Worm (Caenorhabditis elegans) whole organism, early embryonic: Measurements from ENCODE around the gene oat-1.

Experiments
- B0310.2 ChIP-seq: sonication (generic microtip); optimal IDR thresholded peaks from 2 replicates; lab custom pipeline; 2016; ENCODE audit warnings: mild to moderate bottlenecking, missing genetic modification characterization, missing compliant biosample characterization
- F13C5.2 ChIP-seq: sonication (generic microtip); optimal IDR thresholded peaks from 2 replicates; lab custom pipeline; 2017; ENCODE audit warnings: mild to moderate bottlenecking, missing genetic modification characterization, inconsistent platforms, missing compliant biosample characterization
- aly-1 ChIP-seq: sonication (generic microtip); optimal IDR thresholded peaks from 2 replicates; lab custom pipeline; 2016; ENCODE audit warnings: missing genetic modification characterization, missing compliant biosample characterization
- ama-1 ChIP-seq: fragments of 150-350 bp; optimal IDR thresholded peaks from 2 replicates; lab custom pipeline; 2014
- ceh-13 ChIP-seq: fragments of 200-800 bp; sonication (Bioruptor generic); optimal IDR thresholded peaks from 2 replicates; lab custom pipeline; 2018; ENCODE audit warnings: mild to moderate bottlenecking, missing genetic modification characterization, missing compliant biosample characterization
- ceh-36 ChIP-seq: sonication (generic microtip); optimal IDR thresholded peaks from 2 replicates; lab custom pipeline; 2016; ENCODE audit warnings: missing genetic modification characterization, inconsistent platforms, missing compliant biosample characterization
- ets-7 ChIP-seq: sonication (generic microtip); optimal IDR thresholded peaks from 2 replicates; lab custom pipeline; 2016; ENCODE audit warnings: missing genotype, missing genetic modification characterization, missing compliant biosample characterization
- flt-1 ChIP-seq: fragments of 200-800 bp; sonication (Bioruptor generic); IDR thresholded peaks from 2 replicates; pipeline ENCODE4 v1.3.6; 2022; ENCODE audit warnings: missing genetic modification characterization, missing compliant biosample characterization
- hmbx-1 ChIP-seq: sonication (generic microtip); optimal IDR thresholded peaks from 2 replicates; lab custom pipeline; 2016; ENCODE audit warnings: mild to moderate bottlenecking, missing genetic modification characterization, missing compliant biosample characterization
- hmg-4 ChIP-seq: fragments of 200-800 bp; sonication (Bioruptor generic); optimal IDR thresholded peaks from 2 replicates; lab custom pipeline; 2018; ENCODE audit warnings: mild to moderate bottlenecking, missing genetic modification characterization, missing compliant biosample characterization
- hnd-1 ChIP-seq: sonication (generic microtip); optimal IDR thresholded peaks from 2 replicates; lab custom pipeline; 2016; ENCODE audit warnings: missing genetic modification characterization, missing compliant biosample characterization
- pes-1 ChIP-seq: fragments of 200-800 bp; sonication (Bioruptor generic); IDR thresholded peaks from 2 replicates; pipeline ENCODE4 v1.3.6; 2022; ENCODE audit warnings: missing genetic modification reagents, missing genetic modification characterization, missing compliant biosample characterization
- scrt-1 ChIP-seq: fragments of 200-800 bp; sonication (Bioruptor generic); IDR thresholded peaks from 2 replicates; pipeline ENCODE4 v1.3.6; 2022; ENCODE audit warnings: missing genetic modification characterization, missing compliant biosample characterization
- sea-1 ChIP-seq: fragments of 200-800 bp; sonication (Bioruptor generic); conservative IDR thresholded peaks from 2 replicates; pipeline ENCODE4 v1.3.6; 2022; ENCODE audit warnings: missing genetic modification characterization, missing compliant biosample characterization
- tbx-11 ChIP-seq: fragments of 200-800 bp; sonication (Bioruptor generic); IDR thresholded peaks from 2 replicates; pipeline ENCODE4 v1.3.6; 2022; ENCODE audit warnings: missing genetic modification characterization, missing compliant biosample characterization
- tbx-37 ChIP-seq: fragments of 200-800 bp; sonication (Bioruptor generic); conservative IDR thresholded peaks from 2 replicates; pipeline ENCODE4 v1.3.6; 2022; ENCODE audit warnings: missing genetic modification reagents, missing genetic modification characterization, missing compliant biosample characterization
- tra-4 ChIP-seq: sonication (generic microtip); optimal IDR thresholded peaks from 2 replicates; lab custom pipeline; 2017; ENCODE audit warnings: missing genetic modification characterization, missing compliant biosample characterization

oat-1 gene

DNA sequence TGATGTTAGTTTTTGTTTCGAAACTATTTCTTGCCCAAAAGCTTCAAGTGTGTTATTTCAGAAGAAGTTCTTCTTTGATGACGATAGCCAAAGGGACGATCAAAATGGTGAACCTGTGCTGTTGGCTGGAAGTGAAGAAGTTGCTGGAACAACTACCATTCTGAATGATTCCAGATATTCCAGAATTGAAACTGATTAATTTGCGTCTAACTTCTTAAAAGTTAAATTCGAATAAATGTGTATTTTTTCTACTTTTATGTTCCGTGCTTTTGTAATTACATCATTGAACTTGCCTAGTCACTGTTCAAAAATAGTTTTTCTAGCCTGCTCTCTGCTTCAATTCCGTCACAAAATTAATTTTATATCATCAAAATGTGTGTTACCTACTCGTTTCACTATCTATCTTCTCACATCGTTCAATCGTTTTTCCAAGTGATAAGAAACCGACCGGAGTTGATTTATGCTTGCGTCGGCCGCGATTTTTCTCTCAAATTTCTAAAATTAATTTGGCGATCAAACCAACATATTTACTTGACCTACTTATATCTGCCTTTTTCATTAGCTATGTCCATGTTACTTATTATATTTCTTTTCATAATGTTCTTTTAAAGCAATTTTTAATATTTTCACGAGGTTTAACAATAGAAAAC is 2.8 kb upstream of the oat-1 start:
- TF ChIP-seq flt-1 = no peak

DNA sequence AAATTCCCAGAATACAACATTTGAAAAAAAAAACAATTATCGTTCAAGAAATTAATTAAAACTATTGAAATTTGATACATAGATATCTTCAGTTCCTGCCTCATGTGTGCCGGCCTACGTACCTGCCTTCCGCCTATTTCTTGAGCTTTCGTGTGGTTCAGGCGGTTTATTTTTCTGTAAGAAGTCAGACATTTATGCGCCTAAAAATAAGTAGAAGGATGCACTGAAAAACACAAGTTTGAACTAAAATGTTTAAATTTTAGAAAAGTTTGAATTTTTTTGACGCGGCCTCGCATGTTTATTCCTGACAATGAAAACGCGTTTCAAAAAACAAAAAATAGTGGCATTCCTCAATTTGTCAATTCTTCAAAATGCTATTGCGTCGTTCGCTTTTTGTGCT is 1.4 kb upstream of the oat-1 start, which contains the start of gene C28C12.11:
C28C12.11 (plus strand) TSS at position 301 of the 400 bp plus-strand sequence.
- no peak for TF ChIP-seq ceh-13
- TF ChIP-seq aly-1 = no peak
- no peak for TF ChIP-seq flt-1

DNA sequence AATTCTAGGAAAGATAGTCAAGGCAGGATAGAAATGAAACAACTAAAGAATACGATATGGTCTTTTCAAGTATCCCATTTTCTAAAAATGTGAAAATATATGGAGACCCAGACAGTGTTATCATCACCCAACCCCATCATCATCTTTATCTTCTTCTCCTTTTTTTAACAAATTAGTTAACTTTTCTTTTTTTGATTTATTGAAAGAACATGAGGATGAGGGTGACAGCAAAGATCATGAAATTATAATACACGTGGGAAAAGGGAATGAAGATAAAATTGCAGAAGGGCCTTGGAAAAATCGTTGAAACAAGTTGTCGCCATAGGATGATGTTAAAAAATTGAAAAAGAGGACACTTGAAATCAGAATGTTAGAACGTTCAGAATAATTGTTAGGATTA is 8.2 kb downstream of the oat-1 start:
- TF ChIP-seq ceh-36 (tag; lab: Kevin White, UChicago) (no peak), flt-1 (no peak)

DNA sequence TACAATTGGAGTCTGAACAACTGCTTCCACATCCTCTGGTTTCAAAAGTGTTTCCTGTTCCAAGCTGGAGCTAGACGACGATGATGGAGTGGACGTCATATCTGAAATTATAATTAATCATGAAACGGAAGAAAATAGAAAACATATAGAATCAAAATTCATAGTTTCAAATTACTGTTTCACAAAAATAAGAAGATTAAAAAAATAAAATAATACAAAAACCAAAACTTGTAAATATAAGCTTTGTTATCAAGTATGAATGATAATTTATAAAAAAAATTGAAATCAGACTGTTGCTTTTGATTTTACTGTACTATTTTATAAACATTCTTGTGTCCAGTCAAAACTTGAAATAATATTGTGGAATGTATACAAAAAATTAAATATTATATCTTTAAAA is 8.7 kb downstream of the oat-1 start, which contains the start of gene str-176:
str-176 (minus strand) TSS at position 101 of the 400 bp plus-strand sequence.
- TF ChIP-seq hmg-4 (GFP tag; lab: Kevin White, UChicago) = no peak
- TF ChIP-seq ets-7 (tag; lab: Kevin White, UChicago) = no peak
- TF ChIP-seq aly-1 = no peak
- TF ChIP-seq ceh-36 (tag; lab: Kevin White, UChicago) = no peak
- TF ChIP-seq hnd-1 = no peak
- no peak for TF ChIP-seq flt-1
- TF ChIP-seq hmbx-1 (tag; lab: Kevin White, UChicago) = no peak
- no peak for TF ChIP-seq ceh-13
- TF ChIP-seq ama-1 (lab: Kevin White, UChicago) = no peak
- TF ChIP-seq B0310.2 (tag; lab: Kevin White, UChicago) = no peak
- TF ChIP-seq F13C5.2 (tag; lab: Kevin White, UChicago) = no peak
- no peak for TF ChIP-seq tbx-37 (GFP tag; lab: Robert Waterston, UW)
- no peak for TF ChIP-seq sea-1
- no peak for TF ChIP-seq pes-1
- no peak for TF ChIP-seq tbx-11 (GFP tag; lab: Robert Waterston, UW)

DNA sequence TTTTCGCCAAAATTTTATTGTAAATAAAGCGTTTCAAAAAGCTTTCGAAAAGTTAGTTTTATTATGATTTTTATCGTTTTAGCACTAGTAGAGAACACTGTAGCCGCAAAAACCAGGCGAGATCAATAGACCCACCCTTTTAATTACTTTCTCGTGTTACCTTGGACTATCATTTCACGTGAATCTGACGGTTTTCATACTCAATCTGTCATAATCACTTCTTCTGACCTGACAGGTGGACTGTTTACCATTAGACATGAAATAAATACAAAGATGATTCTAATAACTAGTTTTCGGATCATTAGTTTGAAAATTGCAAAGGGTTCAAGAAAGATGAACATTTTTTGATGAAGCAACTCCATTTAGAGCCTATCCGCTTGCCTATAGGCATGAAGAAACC is 9.3 kb downstream of the oat-1 start:
- no peak for TF ChIP-seq tbx-11 (GFP tag; lab: Robert Waterston, UW)
- TF ChIP-seq ceh-13 = no peak
- TF ChIP-seq flt-1 = no peak
- TF ChIP-seq hmg-4 (GFP tag; lab: Kevin White, UChicago) = no peak
- no peak for TF ChIP-seq tra-4
- no peak for TF ChIP-seq F13C5.2 (tag; lab: Kevin White, UChicago)
- TF ChIP-seq ama-1 (lab: Kevin White, UChicago) = no peak

DNA sequence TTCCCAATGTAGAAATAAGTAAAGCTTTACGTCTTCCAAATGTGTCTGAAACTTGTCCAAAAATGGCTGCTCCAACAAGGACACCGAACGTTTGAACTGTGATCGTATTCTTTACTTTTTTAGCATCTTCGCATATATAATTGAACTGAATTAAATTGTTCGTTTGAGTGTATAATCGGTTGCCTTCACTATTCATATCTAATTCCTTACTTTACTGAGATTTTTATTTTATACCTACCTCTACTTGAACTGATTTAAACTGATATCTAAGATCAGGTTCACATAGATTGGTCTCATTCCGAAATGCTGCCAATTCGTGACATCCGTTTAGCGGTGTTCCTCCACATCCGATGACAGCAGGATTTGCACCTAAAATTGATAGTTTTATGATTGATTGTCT is 10.0 kb downstream of the oat-1 start:
- no peak for TF ChIP-seq ceh-13
- no peak for TF ChIP-seq ama-1 (lab: Kevin White, UChicago)
- no peak for TF ChIP-seq tbx-37 (GFP tag; lab: Robert Waterston, UW)
- TF ChIP-seq hnd-1 = no peak
- no peak for TF ChIP-seq hmbx-1 (tag; lab: Kevin White, UChicago)
- TF ChIP-seq F13C5.2 (tag; lab: Kevin White, UChicago) = no peak
- TF ChIP-seq flt-1 = no peak
- TF ChIP-seq tbx-11 (GFP tag; lab: Robert Waterston, UW) = no peak
- no peak for TF ChIP-seq ceh-36 (tag; lab: Kevin White, UChicago)
- no peak for TF ChIP-seq hmg-4 (GFP tag; lab: Kevin White, UChicago)
- TF ChIP-seq pes-1 = no peak
- no peak for TF ChIP-seq scrt-1 (GFP tag; lab: Robert Waterston, UW)
- TF ChIP-seq aly-1 = no peak
- TF ChIP-seq tra-4 = no peak
- no peak for TF ChIP-seq ets-7 (tag; lab: Kevin White, UChicago)
- no peak for TF ChIP-seq B0310.2 (tag; lab: Kevin White, UChicago)
- no peak for TF ChIP-seq sea-1

DNA sequence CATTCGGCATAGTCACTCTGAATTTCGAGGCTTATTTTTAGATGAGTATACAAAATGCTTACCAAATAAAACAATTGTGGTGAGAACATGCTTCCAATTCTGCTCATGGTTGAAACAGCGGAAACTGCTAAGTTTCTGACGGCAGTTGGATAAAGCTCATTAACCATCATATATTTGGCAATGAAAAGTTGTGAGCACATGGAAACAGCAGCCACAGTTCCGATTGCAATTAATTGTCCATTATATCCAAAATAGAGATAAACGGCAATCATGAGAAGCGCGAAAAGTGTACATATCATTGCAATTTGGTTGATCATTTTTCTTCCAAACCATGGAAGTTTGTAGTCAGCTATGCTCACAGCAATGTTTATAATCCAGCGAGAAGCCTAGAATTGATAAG is 11.2 kb downstream of the oat-1 start:
- no peak for TF ChIP-seq F13C5.2 (tag; lab: Kevin White, UChicago)
- no peak for TF ChIP-seq ceh-13
- TF ChIP-seq tra-4 = no peak
- TF ChIP-seq ama-1 (lab: Kevin White, UChicago) = no peak
- TF ChIP-seq ets-7 (tag; lab: Kevin White, UChicago) = no peak
- TF ChIP-seq pes-1 = no peak
- no peak for TF ChIP-seq hmbx-1 (tag; lab: Kevin White, UChicago)
- TF ChIP-seq hmg-4 (GFP tag; lab: Kevin White, UChicago) = no peak
- no peak for TF ChIP-seq sea-1
- TF ChIP-seq scrt-1 (GFP tag; lab: Robert Waterston, UW) = no peak
- TF ChIP-seq tbx-11 (GFP tag; lab: Robert Waterston, UW) = no peak

DNA sequence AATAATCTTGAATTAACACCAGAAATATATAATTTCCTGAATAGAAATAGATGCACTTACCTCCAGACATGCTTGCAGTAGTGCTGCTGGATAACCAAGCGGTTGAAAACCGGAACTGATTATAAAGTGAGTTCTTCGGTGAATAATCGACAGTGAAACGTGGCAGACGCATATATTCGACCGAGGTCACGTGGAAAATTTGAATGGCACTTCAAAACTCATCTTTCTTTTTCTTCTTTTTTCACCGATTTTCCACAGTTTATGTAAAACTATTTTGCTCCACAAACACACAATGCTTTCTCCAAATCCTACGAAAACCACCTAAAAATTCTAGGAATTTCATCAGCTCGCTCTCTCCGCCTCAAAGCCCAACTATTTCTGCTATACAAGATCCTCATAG is 12.2 kb downstream of the oat-1 start, which contains the start of gene ant-1.4:
ant-1.4 (minus strand) TSS at position 101 of the 400 bp plus-strand sequence.
- TF ChIP-seq pes-1 (no peak), B0310.2 (tag; lab: Kevin White, UChicago) (no peak), ets-7 (tag; lab: Kevin White, UChicago) (no peak), sea-1 (no peak), aly-1 (no peak), scrt-1 (GFP tag; lab: Robert Waterston, UW) (no peak), tbx-37 (GFP tag; lab: Robert Waterston, UW) (no peak), tbx-11 (GFP tag; lab: Robert Waterston, UW) (no peak), hnd-1 (no peak), ceh-36 (tag; lab: Kevin White, UChicago) (no peak), hmg-4 (GFP tag; lab: Kevin White, UChicago) (no peak), flt-1 (no peak), ama-1 (lab: Kevin White, UChicago) (no peak), F13C5.2 (tag; lab: Kevin White, UChicago) (no peak)
